Worm (Caenorhabditis elegans) whole organism, L4/young adult: ENCODE measurements around the gene nlp-58.

ENCODE experiments used
- W03F9.2 ChIP-seq: fragments of 150-350 bp; optimal IDR thresholded peaks from 2 replicates; lab custom pipeline; 2014; ENCODE audit warnings: missing biosample characterization, missing genetic modification characterization
- dao-5 ChIP-seq: sonication (generic microtip); optimal IDR thresholded peaks from 2 replicates; lab custom pipeline; 2016; ENCODE audit warnings: missing genotype, missing genetic modification characterization, moderate library complexity, missing compliant biosample characterization
- him-1 ChIP-seq: sonication (generic microtip); optimal IDR thresholded peaks from 2 replicates; lab custom pipeline; 2016; ENCODE audit warnings: missing genotype, missing genetic modification reagents, missing genetic modification characterization, missing compliant biosample characterization

nlp-58 gene

DNA sequence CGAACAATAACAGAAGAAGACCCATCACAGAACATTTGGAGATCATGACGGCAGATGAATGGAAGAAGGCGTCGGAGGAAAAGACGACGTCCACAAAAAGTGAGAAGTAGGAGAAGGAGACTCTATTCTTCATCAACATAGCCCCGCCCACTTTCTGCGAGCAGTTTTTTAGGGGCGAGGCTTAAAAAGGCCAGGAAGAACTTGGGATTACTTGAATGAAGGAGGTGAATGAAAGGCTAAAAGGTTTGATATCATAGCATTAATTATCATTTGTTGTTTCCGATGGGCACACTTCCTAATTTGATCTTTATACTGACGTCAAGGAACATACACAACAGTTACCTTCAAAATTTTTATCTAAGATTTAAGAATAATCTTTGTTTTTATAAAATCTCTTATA, at the start of gene nlp-58:
Gene nlp-58, minus strand, starts transcription at position 101 of the 400 bp plus-strand sequence.
- no peak for TF ChIP-seq dao-5
- TF ChIP-seq W03F9.2 (tag; lab: Kevin White, UChicago): no peak
- TF ChIP-seq him-1 (tag; lab: Kevin White, UChicago): no peak

DNA sequence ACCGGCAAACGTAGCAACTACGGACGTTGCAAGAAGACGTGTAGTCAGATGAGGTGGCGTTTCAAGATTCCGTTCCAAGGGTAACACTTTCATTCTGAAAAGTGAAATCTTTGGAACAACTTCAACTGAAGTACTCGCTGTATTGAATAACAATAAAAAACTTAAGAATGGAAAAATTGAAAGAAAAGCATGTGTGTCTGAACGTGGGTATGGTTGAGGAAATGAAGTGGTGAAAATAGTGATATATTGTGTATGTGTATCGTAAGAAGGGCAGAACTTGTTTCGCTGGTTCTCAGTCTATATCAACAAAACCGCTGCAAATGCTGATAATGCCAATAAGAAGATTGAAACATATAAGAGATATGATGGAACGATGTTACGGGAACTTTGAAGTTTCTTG, 47.1 kb upstream of the nlp-58 start, which contains the start of gene K08H10.6:
Gene K08H10.6, minus strand, starts transcription at position 101 of the 400 bp plus-strand sequence.
- TF ChIP-seq him-1 (tag; lab: Kevin White, UChicago) (no peak), dao-5 (no peak), W03F9.2 (tag; lab: Kevin White, UChicago) (no peak)

DNA sequence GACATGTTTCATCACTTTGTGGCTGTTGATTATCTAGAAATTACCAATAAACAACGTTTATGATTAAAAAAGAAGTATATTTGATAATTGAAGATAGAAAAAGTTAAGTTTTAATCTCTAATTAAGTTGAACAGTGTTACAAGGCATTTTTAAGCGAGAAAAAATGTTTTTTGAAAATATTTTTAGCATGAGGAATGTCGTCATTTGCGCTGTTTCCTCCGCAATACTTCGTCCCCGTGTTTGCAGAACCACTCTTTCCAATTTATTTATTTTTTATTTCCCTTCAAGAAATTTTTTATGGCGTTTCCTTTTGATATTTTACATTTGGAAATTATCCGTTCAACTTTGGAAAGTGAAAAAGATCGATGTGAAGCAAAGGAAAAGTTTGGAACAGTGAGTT, 42.9 kb upstream of the nlp-58 start, which contains the start of the genes rde-1 and trpp-6:
Gene rde-1, minus strand, starts transcription at position 33 of the 400 bp plus-strand sequence.
Gene trpp-6, plus strand, starts transcription at position 286 of the 400 bp plus-strand sequence.
- TF ChIP-seq W03F9.2 (tag; lab: Kevin White, UChicago) (no peak), dao-5 (no peak), him-1 (tag; lab: Kevin White, UChicago) (no peak)

DNA sequence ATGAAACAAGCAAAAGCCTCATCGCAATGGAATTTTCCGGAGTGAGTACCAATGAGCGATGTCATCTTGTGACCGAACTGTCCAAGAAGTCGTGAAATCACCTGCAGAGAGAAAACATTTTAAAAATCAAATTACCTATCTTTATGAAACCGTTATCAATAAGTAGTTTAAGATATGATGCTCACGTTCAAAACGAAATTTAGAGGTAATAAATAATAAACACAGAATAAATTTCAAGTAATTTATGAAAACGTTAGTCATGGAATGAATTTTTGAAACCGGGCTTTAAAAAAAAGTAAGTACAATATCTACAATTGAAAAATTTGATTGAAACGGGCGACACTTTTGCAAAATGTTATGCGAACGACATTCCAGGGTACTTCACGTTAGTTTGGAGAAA, 38.9 kb upstream of the nlp-58 start, which contains the start of gene C27H6.8:
Gene C27H6.8, minus strand, starts transcription at position 101 of the 400 bp plus-strand sequence.
- no peak for TF ChIP-seq him-1 (tag; lab: Kevin White, UChicago)
- no peak for TF ChIP-seq dao-5
- TF ChIP-seq W03F9.2 (tag; lab: Kevin White, UChicago): no peak

DNA sequence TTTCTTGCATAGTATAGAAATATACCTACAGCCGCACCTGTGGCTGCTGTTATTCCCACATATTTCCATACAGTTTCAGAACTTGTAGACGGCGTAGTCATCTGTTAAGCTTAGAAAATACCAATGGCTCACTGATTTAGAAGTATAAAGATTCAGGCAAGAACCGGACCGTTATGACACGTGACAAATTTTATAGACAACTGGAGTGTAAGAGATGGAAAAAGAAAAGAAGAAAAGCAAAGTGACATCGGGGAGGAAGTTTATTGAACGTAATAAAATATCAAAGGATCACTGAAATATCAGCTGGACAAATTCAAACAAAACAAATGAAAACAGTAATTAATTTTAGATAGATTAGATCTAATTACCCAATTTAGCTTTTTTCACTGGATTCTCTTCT, 37.4 kb upstream of the nlp-58 start, which contains the start of gene rmd-2:
Gene rmd-2, minus strand, starts transcription at position 101 of the 400 bp plus-strand sequence.
- TF ChIP-seq dao-5: no peak
- no peak for TF ChIP-seq him-1 (tag; lab: Kevin White, UChicago)
- no peak for TF ChIP-seq W03F9.2 (tag; lab: Kevin White, UChicago)

DNA sequence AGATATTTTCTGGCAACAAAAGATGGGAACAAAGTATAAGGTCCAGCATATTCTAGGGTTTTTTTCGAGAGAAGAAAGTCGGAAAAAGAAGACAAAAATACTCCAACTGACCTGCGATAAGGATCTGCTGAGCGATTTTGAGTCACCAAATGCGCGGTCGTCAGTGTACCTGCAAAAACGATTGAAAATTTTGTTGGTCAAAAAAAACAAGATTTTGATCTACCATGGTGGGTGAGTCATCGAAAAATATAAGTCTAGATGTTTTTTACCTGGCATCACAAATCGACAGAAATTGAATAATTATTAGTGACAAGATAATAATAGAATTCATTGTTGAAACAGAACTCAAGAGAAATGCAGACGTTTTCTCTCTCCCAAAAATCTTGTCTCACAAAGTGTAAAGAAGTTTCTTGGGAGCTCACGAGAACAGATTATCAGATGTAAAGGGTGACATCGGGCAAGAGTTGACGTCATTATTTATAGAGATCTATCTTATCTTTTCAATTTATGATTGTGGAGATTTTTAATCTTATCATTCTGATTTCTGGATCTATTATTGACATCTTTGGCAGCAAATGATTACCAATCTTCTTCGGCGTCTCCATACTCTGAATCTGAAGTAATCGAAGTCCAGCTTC, 36.6 kb upstream of the nlp-58 start:
- TF ChIP-seq dao-5 (no peak), W03F9.2 (tag; lab: Kevin White, UChicago) (no peak), him-1 (tag; lab: Kevin White, UChicago) (no peak)

DNA sequence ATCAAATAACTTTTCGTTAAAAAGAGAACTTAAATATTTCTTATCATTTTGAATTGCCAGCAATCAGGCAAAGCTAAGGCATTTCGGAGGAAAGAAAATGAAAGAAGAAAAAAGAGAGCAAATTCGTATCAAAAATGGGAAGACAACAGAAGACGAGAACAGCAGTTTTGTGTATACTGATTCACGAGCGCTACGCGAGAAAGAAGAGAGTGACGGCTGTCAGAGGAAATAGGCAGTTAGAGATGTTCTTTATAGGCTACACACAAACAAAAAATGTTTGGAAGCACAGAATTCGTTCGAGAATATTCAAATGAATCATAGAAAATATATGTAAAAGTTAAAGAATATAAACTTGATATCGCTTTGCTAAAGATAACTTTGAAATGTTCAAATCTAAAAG, 36.1 kb upstream of the nlp-58 start:
- no peak for TF ChIP-seq W03F9.2 (tag; lab: Kevin White, UChicago)
- no peak for TF ChIP-seq him-1 (tag; lab: Kevin White, UChicago)
- TF ChIP-seq dao-5: no peak

DNA sequence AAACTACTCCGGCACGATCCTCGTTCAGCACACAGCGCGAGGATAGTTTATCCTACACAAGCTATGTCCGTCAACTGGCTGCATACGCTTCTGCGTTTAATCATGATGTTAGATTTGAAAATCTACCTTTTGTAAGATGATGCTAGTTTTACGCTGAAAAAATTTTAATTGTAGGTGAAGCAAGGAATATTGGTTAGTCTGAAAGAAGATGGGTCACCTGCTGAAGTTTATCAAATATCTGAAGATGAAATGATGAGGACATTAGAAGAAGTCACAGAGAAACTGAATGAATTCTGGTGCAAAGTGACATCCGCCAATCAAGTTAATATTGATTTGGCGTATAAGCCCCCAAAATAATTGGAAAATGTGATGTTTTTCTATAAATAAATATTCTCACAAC, 34.8 kb upstream of the nlp-58 start:
- TF ChIP-seq W03F9.2 (tag; lab: Kevin White, UChicago) (no peak), him-1 (tag; lab: Kevin White, UChicago) (no peak), dao-5 (no peak)

DNA sequence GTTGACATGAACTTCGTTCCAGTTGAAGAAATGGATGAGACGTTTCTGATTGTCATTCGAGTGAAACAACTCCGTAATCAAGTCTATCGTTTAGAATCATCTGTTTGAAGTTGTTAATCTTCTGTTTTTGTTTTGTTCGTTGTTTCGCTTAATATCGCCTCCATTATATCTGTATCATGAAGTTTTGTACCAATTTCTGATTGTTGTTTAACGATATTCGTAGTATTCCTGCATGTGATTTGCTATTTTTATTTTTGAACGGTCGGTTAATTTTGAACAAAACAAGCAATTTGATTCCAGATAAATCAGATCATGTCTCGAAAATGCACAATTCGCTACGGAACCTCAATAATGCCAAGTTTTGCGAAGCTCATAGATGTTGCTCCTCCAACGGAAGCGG, 33.8 kb upstream of the nlp-58 start, which contains the start of gene C27H6.9:
Gene C27H6.9, plus strand, starts transcription at position 301 of the 400 bp plus-strand sequence.
- no peak for TF ChIP-seq dao-5
- TF ChIP-seq W03F9.2 (tag; lab: Kevin White, UChicago): no peak
- no peak for TF ChIP-seq him-1 (tag; lab: Kevin White, UChicago)

DNA sequence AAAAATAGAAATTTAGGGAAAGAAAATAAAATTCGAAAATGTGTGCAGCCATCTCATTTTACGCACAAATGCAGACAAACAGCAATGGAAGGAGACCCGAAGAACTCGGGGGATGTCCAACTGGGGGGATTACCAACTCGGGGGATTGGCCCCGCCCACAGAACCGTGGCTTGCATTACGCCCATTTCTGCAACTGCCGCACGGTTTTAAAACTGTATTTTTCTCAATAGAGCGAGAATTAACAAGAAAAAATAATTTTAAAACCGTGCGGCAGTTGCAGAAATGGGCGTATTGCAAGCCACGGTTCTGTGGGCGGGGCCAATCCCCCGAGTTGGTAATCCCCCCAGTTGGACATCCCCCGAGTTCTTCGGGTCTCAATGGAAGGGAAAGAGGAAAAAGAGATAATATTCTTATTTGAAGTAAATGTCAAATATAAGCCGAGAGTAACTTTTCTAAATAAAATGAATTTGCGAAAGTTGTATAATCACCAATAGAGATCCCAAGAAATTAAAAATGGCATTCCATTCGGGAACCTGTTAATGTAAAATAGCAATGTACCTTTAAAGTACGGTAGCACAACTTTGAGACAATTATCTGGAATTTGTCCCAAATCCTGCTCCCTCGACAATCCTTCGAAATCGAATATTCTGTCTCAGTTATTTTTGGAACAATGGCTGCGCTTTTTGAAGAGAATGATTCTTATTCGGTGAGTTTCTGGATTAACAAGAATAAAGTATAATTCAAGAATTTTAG, 32.2 kb upstream of the nlp-58 start, which contains the start of the genes ruvb-1 and tofu-1:
Gene ruvb-1, minus strand, starts transcription at position 72 of the 753 bp plus-strand sequence.
Gene tofu-1, plus strand, starts transcription at position 417 of the 753 bp plus-strand sequence.
- TF ChIP-seq W03F9.2 (tag; lab: Kevin White, UChicago): peak; percentile 29

DNA sequence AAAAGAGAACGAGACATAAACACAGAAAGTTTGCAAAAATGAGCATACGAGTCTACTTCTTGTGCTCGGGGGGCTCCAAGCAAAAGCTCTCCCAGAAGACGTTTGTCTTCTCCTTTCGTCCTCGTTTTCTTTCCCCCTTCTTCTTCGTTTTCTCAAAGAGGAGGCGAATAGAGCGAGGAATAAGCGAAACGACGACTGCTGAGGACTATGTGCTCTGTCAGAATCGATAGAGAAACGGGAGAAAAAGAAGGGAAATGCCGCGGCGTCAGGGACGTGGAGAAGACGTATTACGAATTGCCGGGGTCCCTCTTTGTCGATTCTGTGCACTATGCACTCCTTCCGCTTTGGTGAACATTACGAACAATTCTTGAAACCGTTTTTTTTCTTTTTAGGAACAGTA, 29.7 kb upstream of the nlp-58 start:
- TF ChIP-seq W03F9.2 (tag; lab: Kevin White, UChicago) (no peak), him-1 (tag; lab: Kevin White, UChicago) (peak; percentile 33), dao-5 (no peak)

DNA sequence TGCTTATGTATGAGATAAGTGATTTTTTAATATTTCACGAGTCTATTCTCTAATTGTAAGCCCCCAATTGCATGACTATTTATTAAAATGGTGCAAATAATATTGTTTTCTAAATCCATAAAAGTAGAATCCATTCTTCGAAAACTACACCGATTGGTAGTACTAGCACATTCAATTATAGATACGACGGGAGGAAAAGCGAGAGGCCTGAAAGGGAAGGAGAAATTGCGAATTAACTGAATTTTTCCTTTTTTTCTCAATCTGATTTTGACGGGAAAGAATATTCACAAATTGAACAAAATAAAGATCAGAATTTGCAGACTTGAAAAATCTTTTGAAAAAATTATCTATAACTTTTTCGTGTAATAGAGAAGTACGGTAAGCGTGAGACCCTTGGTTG, 28.5 kb upstream of the nlp-58 start:
- no peak for TF ChIP-seq W03F9.2 (tag; lab: Kevin White, UChicago)
- no peak for TF ChIP-seq dao-5
- no peak for TF ChIP-seq him-1 (tag; lab: Kevin White, UChicago)

DNA sequence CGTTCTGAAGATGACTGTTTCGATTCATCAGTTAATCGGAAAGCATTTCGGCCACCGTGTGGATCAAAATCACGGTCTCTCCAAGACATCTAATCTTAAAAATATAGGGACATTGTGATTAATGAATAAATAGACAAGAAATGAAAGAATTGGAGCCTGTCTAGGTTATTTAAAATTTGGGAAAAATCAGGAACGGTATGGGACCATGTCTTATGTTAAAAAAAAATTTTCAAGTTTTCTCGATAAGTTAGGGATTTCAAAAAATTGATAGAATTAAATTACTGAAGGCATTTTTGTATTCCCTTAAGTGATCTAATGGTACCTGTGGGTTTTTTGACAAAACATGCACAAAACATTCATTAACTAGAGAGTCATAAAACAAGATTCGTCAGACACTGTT, 27.4 kb upstream of the nlp-58 start, which contains the start of gene unc-41:
Gene unc-41, minus strand, starts transcription at position 101 of the 400 bp plus-strand sequence.
- TF ChIP-seq W03F9.2 (tag; lab: Kevin White, UChicago) (no peak), dao-5 (no peak), him-1 (tag; lab: Kevin White, UChicago) (no peak)

DNA sequence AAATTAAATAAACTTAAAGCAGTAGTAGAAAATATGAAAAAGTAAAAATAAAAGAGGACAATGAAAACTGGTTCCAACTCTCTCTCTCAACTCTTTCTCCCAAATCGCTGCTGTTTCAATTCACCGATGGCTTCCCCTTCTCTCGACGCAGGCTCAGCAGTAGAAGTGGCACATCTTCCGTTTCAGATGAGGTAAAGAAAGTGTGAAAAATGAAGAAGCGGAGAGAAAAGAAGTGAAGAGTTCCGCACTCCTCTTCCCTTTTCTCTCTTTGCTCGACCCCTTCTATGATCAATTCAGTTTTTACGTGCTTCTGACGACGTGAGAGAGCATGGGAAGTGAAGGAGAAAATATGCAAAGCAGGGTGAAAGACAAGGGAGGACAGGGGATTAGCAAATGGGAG, 25.5 kb upstream of the nlp-58 start:
- TF ChIP-seq him-1 (tag; lab: Kevin White, UChicago) (peak; percentile 54), dao-5 (no peak), W03F9.2 (tag; lab: Kevin White, UChicago) (no peak)
